Worm (Caenorhabditis elegans) whole organism, young adult: Measurements from ENCODE around the gene F52H2.15.
A peak's percentile ranks its signal among the peaks of the same experiment; 100 is the strongest.

Source experiments
- B0019.2 ChIP-seq: fragments of 200-800 bp; sonication (Bioruptor generic); conservative IDR thresholded peaks from 2 replicates; pipeline ENCODE4 v1.3.6; 2022; ENCODE audit warnings: missing genetic modification reagents, missing genetic modification characterization, missing compliant biosample characterization
- B0336.3 ChIP-seq: fragments of 200-800 bp; sonication (Bioruptor generic); IDR thresholded peaks from 2 replicates; pipeline ENCODE4 v1.3.6; 2022; ENCODE audit warnings: missing genetic modification characterization, missing compliant biosample characterization
- F33H1.4 ChIP-seq: fragments of 200-800 bp; sonication (Bioruptor generic); IDR thresholded peaks from 2 replicates; pipeline ENCODE4 v1.3.6; 2022; ENCODE audit warnings: missing genetic modification reagents, missing genetic modification characterization, missing compliant biosample characterization
- F52B5.7 ChIP-seq: sonication (generic microtip); optimal IDR thresholded peaks from 2 replicates; lab custom pipeline; 2016; ENCODE audit warnings: mild to moderate bottlenecking, missing genetic modification characterization, missing compliant biosample characterization
- F55B11.4 ChIP-seq: sonication (generic microtip); optimal IDR thresholded peaks from 2 replicates; lab custom pipeline; 2016; ENCODE audit warnings: missing compliant biosample characterization, missing genetic modification characterization, borderline replicate concordance; ENCODE audit not compliant: insufficient read depth
- K11D2.4 ChIP-seq: fragments of 200-800 bp; sonication (Bioruptor generic); IDR thresholded peaks from 2 replicates; pipeline ENCODE4 v1.3.6; 2022; ENCODE audit warnings: missing genetic modification reagents, missing genetic modification characterization, missing compliant biosample characterization
- K12H6.12 ChIP-seq: fragments of 200-800 bp; sonication (Bioruptor generic); optimal IDR thresholded peaks from 2 replicates; lab custom pipeline; 2018; ENCODE audit warnings: mild to moderate bottlenecking, missing genetic modification characterization, missing compliant biosample characterization
- Y53F4B.3 ChIP-seq: fragments of 200-800 bp; sonication (Bioruptor generic); IDR thresholded peaks from 2 replicates; pipeline ENCODE4 v1.3.6; 2022; ENCODE audit warnings: missing genetic modification reagents, missing genetic modification characterization, missing compliant biosample characterization
- ZK185.1 ChIP-seq: sonication (generic microtip); optimal IDR thresholded peaks from 2 replicates; lab custom pipeline; 2016; ENCODE audit warnings: mild to moderate bottlenecking, missing genetic modification characterization, missing compliant biosample characterization; ENCODE audit not compliant: poor library complexity, severe bottlenecking
- aptf-2 ChIP-seq: fragments of 200-800 bp; sonication (Bioruptor generic); conservative IDR thresholded peaks from 2 replicates; pipeline ENCODE4 v1.3.6; 2022; ENCODE audit warnings: missing genetic modification reagents, missing genetic modification characterization, missing compliant biosample characterization
- aptf-3 ChIP-seq: fragments of 200-800 bp; sonication (Bioruptor generic); IDR thresholded peaks from 2 replicates; pipeline ENCODE4 v1.3.6; 2022; ENCODE audit warnings: missing genetic modification characterization, missing compliant biosample characterization
- atf-7 ChIP-seq: sonication (generic microtip); optimal IDR thresholded peaks from 2 replicates; lab custom pipeline; 2017; ENCODE audit warnings: mild to moderate bottlenecking, missing genetic modification characterization, missing compliant biosample characterization
- attf-3 ChIP-seq: fragments of 200-800 bp; sonication (Bioruptor generic); conservative IDR thresholded peaks from 2 replicates; pipeline ENCODE4 v1.3.6; 2022; ENCODE audit warnings: missing genetic modification reagents, missing genetic modification characterization, missing compliant biosample characterization
- bed-1 ChIP-seq: fragments of 200-800 bp; sonication (Bioruptor generic); IDR thresholded peaks from 2 replicates; pipeline ENCODE4 v1.3.6; 2022; ENCODE audit warnings: missing genetic modification reagents, missing genetic modification characterization, missing compliant biosample characterization
- ccch-3 ChIP-seq: fragments of 200-800 bp; sonication (Bioruptor generic); optimal IDR thresholded peaks from 2 replicates; lab custom pipeline; 2018; ENCODE audit warnings: mild to moderate bottlenecking, missing genetic modification characterization, missing compliant biosample characterization
- cebp-1 ChIP-seq, 2 experiments: fragments of 200-800 bp in 1 of 2; sonication (Bioruptor generic) in 1 of 2; sonication (generic microtip) in 1 of 2; IDR thresholded peaks in 1 of 2; optimal IDR thresholded peaks in 1 of 2; 2 replicates each; pipeline versions ENCODE4 v1.3.6 to Lab custom; 2017 to 2022; ENCODE audit warnings: missing compliant biosample characterization in 2 of 2, missing genetic modification characterization in 2 of 2, mild to moderate bottlenecking in 1 of 2, missing genetic modification reagents in 1 of 2, moderate library complexity in 1 of 2
- cebp-2 ChIP-seq: fragments of 200-800 bp; sonication (Bioruptor generic); IDR thresholded peaks from 2 replicates; pipeline ENCODE4 v1.3.6; 2022; ENCODE audit warnings: missing genetic modification characterization, missing compliant biosample characterization
- ceh-40 ChIP-seq: fragments of 200-800 bp; sonication (Bioruptor generic); IDR thresholded peaks from 2 replicates; pipeline ENCODE4 v1.3.6; 2022; ENCODE audit warnings: missing genetic modification characterization, missing compliant biosample characterization
- dpl-1 ChIP-seq: fragments of 150-350 bp; optimal IDR thresholded peaks from 2 replicates; lab custom pipeline; 2014; ENCODE audit warnings: missing biosample characterization, missing genetic modification reagents, missing genetic modification characterization
- egrh-3 ChIP-seq: fragments of 200-800 bp; sonication (Bioruptor generic); IDR thresholded peaks from 2 replicates; pipeline ENCODE4 v1.3.6; 2022; ENCODE audit warnings: missing genetic modification reagents, missing genetic modification characterization, missing compliant biosample characterization
- ekl-4 ChIP-seq: fragments of 200-800 bp; sonication (Bioruptor generic); IDR thresholded peaks from 2 replicates; pipeline ENCODE4 v1.3.6; 2022; ENCODE audit warnings: missing genetic modification reagents, missing genetic modification characterization, missing compliant biosample characterization
- him-1 ChIP-seq: sonication (generic microtip); optimal IDR thresholded peaks from 2 replicates; lab custom pipeline; 2016; ENCODE audit warnings: missing genotype, missing genetic modification reagents, missing genetic modification characterization, missing compliant biosample characterization
- hlh-12 ChIP-seq: sonication (generic microtip); optimal IDR thresholded peaks from 2 replicates; lab custom pipeline; 2016; ENCODE audit warnings: missing genetic modification characterization, missing compliant biosample characterization
- hmg-1.2 ChIP-seq: fragments of 200-800 bp; sonication (Bioruptor generic); IDR thresholded peaks from 2 replicates; pipeline ENCODE4 v1.3.6; 2022; ENCODE audit warnings: missing genetic modification reagents, missing genetic modification characterization, missing compliant biosample characterization
- hmg-20 ChIP-seq: fragments of 200-800 bp; sonication (Bioruptor generic); IDR thresholded peaks from 2 replicates; pipeline ENCODE4 v1.3.6; 2022; ENCODE audit warnings: missing genetic modification reagents, missing genetic modification characterization, missing compliant biosample characterization
- hsf-1 ChIP-seq: fragments of 200-800 bp; sonication (Bioruptor generic); IDR thresholded peaks from 2 replicates; pipeline ENCODE4 v1.3.6; 2022; ENCODE audit warnings: missing genetic modification reagents, missing genetic modification characterization, missing compliant biosample characterization
- madf-3 ChIP-seq: fragments of 200-800 bp; sonication (Bioruptor generic); IDR thresholded peaks from 2 replicates; pipeline ENCODE4 v1.3.6; 2022; ENCODE audit warnings: missing genetic modification reagents, missing genetic modification characterization, missing compliant biosample characterization
- madf-6 ChIP-seq: fragments of 200-800 bp; sonication (Bioruptor generic); IDR thresholded peaks from 2 replicates; pipeline ENCODE4 v1.3.6; 2022; ENCODE audit warnings: missing genetic modification reagents, missing genetic modification characterization, missing compliant biosample characterization
- madf-8 ChIP-seq: fragments of 200-800 bp; sonication (Bioruptor generic); conservative IDR thresholded peaks from 2 replicates; pipeline ENCODE4 v1.3.6; 2022; ENCODE audit warnings: missing genetic modification reagents, missing genetic modification characterization, missing compliant biosample characterization
- mcd-1 ChIP-seq: fragments of 200-800 bp; sonication (Bioruptor generic); IDR thresholded peaks from 2 replicates; pipeline ENCODE4 v1.3.6; 2022; ENCODE audit warnings: missing genetic modification reagents, missing genetic modification characterization, missing compliant biosample characterization
- nfyb-1 ChIP-seq: fragments of 200-800 bp; sonication (Bioruptor generic); IDR thresholded peaks from 2 replicates; pipeline ENCODE4 v1.3.6; 2022; ENCODE audit warnings: missing genetic modification reagents, missing genetic modification characterization, missing compliant biosample characterization
- nhr-27 ChIP-seq: fragments of 200-800 bp; sonication (Bioruptor generic); optimal IDR thresholded peaks from 2 replicates; lab custom pipeline; 2018; ENCODE audit warnings: mild to moderate bottlenecking, missing genetic modification characterization, moderate library complexity, missing compliant biosample characterization
- sea-2 ChIP-seq: fragments of 200-800 bp; sonication (Bioruptor generic); IDR thresholded peaks from 2 replicates; pipeline ENCODE4 v1.3.6; 2022; ENCODE audit warnings: missing genetic modification characterization, missing compliant biosample characterization
- snpc-1.1 ChIP-seq: sonication (generic microtip); optimal IDR thresholded peaks from 2 replicates; lab custom pipeline; 2017; ENCODE audit warnings: missing genetic modification characterization, mild to moderate bottlenecking, missing compliant biosample characterization, antibody characterized with exemption, moderate library complexity, missing genotype, missing genetic modification reagents; ENCODE audit not compliant: insufficient read depth
- snpc-4 ChIP-seq, 5 experiments: fragments of 150-350 bp in 1 of 5; sonication (generic microtip) in 4 of 5; optimal IDR thresholded peaks; 2 replicates each; lab custom pipeline; 2014 to 2018; ENCODE audit warnings: missing genetic modification characterization in 5 of 5, missing biosample characterization in 3 of 5, antibody characterized with exemption in 2 of 5, mild to moderate bottlenecking in 2 of 5, missing compliant biosample characterization in 2 of 5, missing genotype in 2 of 5, moderate library complexity in 2 of 5, missing genetic modification reagents in 1 of 5
- tlf-1 ChIP-seq: fragments of 200-800 bp; sonication (Bioruptor generic); optimal IDR thresholded peaks from 2 replicates; lab custom pipeline; 2018; ENCODE audit warnings: mild to moderate bottlenecking, missing genetic modification characterization, missing compliant biosample characterization
- unc-62 ChIP-seq: fragments of 150-350 bp; optimal IDR thresholded peaks from 2 replicates; lab custom pipeline; 2014; ENCODE audit warnings: missing biosample characterization, missing genetic modification reagents, missing genetic modification characterization
- ztf-18 ChIP-seq: sonication (generic microtip); optimal IDR thresholded peaks from 2 replicates; lab custom pipeline; 2016; ENCODE audit warnings: missing genotype, mild to moderate bottlenecking, missing genetic modification characterization, missing compliant biosample characterization
- ztf-22 ChIP-seq: fragments of 200-800 bp; sonication (Bioruptor generic); optimal IDR thresholded peaks from 2 replicates; lab custom pipeline; 2018; ENCODE audit warnings: mild to moderate bottlenecking, missing genetic modification characterization, moderate library complexity, missing compliant biosample characterization
- ztf-26 ChIP-seq: sonication (generic microtip); optimal IDR thresholded peaks from 2 replicates; lab custom pipeline; 2017; ENCODE audit warnings: missing genetic modification characterization, missing compliant biosample characterization

The F52H2.15 gene

DNA sequence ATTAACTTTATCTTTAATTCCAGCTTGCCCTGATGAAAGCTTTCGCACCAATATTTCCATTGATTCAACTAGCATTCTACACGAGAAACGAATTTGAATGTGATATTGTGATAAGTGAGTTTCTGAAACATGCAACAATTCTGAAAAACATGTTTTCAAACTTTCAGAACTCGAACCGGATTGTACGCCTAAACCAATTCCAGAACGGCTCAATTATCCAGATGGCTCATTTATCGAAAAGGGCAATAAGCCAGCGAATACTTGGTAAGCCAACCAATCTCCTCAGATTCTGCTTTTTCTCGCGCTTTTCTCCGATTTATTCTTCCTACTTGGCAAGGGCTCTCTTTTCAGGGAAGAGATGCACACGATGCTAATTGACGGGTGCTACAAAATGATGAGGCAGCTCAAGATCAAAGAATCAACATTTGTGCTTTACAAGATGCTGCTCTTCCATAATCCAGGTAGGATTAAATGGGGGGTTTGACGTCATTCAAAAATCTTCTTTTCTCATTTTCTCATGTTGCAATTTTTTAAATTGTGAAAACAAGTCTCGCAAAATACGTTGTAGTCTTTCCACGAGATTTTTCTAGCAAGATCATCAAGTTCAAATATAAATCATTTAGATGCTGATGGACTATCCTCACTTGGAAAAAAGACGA, 39.3 kb downstream of the F52H2.15 start:
- TF ChIP-seq K12H6.12 (tag; lab: Kevin White, UChicago), result peak; percentile 27
- TF ChIP-seq egrh-3, result no peak
- TF ChIP-seq hsf-1 (GFP tag; lab: Robert Waterston, UW), result no peak
- TF ChIP-seq nfyb-1 (GFP tag; lab: Robert Waterston, UW), result no peak
- TF ChIP-seq ekl-4 (GFP tag; lab: Robert Waterston, UW), result no peak

DNA sequence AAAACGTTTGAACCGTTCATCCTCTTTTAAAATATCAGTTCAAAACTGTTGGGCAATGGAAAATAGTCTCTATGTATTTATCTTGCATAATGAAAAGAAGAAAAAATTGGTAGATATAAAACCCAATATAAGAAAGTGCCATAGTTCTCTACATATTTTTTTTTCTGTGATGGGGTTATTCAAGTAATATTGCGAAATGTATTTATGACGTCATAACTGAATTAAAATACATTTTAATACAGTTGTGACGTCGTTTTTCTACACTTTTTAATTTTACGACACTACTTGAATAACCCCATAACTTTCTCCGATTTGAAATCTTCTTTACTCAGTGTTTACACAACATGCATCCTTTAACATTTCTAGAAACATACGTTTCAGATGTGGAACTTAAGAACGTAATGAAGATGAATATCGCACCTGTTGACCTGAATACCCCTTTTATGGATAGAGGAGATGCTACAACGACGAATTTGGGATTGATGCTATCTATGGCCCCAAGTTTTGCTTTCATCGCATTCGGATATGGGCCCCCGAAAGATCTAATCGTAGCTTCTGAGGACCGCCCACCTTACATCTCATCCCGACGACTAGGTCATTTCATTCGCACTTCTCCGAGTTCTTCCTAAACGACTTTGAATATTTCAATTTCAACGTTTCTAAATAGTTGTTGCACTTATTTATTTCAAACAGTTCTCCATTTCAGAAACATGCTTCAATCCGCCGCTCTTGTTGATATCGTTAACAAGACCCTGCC, 42.5 kb downstream of the F52H2.15 start, which contains the start of gene T03G6.1:
Gene T03G6.1, plus strand, starts transcription at position 707 of the 757 bp plus-strand sequence.
- TF ChIP-seq tlf-1 (GFP tag; lab: Kevin White, UChicago) (no peak), cebp-1 (GFP tag; IDR thresholded peaks at IDR 0.05; lab: Robert Waterston, UW) (no peak), cebp-1 (tag; optimal IDR thresholded peaks at IDR 0.05; lab: Kevin White, UChicago) (peak; percentile 54)

DNA sequence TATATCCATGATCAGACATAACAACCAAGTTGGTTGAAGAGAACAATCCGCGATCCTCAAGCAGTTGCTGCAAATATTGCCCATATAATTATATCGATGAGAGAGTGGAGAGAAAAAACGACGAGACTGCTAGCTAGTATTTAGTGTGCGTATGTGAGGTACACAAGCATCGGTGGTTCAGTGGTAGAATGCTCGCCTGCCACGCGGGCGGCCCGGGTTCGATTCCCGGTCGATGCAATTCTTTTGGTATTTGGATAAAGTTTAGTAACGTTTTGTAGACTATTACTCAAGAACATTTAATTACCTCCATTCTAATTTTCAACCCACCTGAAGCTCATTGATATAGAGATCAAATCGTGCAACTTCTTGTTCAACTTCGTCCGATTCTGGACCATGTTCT, 47.9 kb downstream of the F52H2.15 start:
- peak; percentile 88; the same call in 1 of the 2 replicates for TF ChIP-seq cebp-2 (GFP tag; lab: Robert Waterston, UW)
- TF ChIP-seq hmg-1.2 (GFP tag; lab: Robert Waterston, UW), result peak; percentile 84
- TF ChIP-seq nfyb-1 (GFP tag; lab: Robert Waterston, UW), result peak; percentile 85
- no peak for TF ChIP-seq madf-8 (GFP tag; lab: Robert Waterston, UW)
- TF ChIP-seq F33H1.4, result peak; percentile 16; the same call in 1 of the 2 replicates
- TF ChIP-seq B0336.3 (GFP tag; lab: Robert Waterston, UW), result peak; percentile 83
- peak; percentile 56; the same call in 1 of the 2 replicates for TF ChIP-seq B0019.2 (GFP tag; lab: Robert Waterston, UW)
- TF ChIP-seq aptf-3 (GFP tag; lab: Robert Waterston, UW), result peak; percentile 26; the same call in 1 of the 2 replicates
- no peak for TF ChIP-seq ccch-3 (GFP tag; lab: Kevin White, UChicago)
- no peak for TF ChIP-seq unc-62
- TF ChIP-seq hmg-20 (GFP tag; lab: Robert Waterston, UW), result peak; percentile 70; the same call in 1 of the 2 replicates
- TF ChIP-seq Y53F4B.3, result peak; percentile 44; the same call in 1 of the 2 replicates
- peak; percentile 74 for TF ChIP-seq hlh-12 (tag; lab: Kevin White, UChicago)
- TF ChIP-seq mcd-1 (GFP tag; lab: Robert Waterston, UW), result peak; percentile 40
- TF ChIP-seq egrh-3, result peak; percentile 44; the same call in 1 of the 2 replicates
- peak; percentile 80 for TF ChIP-seq ztf-18 (tag; lab: Kevin White, UChicago)
- no peak for TF ChIP-seq madf-3
- TF ChIP-seq ztf-26 (tag; lab: Kevin White, UChicago), result peak; percentile 82
- peak; percentile 14 for TF ChIP-seq ztf-22 (GFP tag; lab: Kevin White, UChicago)
- TF ChIP-seq snpc-1.1 (tag; lab: Kevin White, UChicago), result peak; percentile 32
- TF ChIP-seq aptf-2, result no peak
- peak; percentile 90 for TF ChIP-seq F52B5.7 (tag; lab: Kevin White, UChicago)
- peak; percentile 72 for TF ChIP-seq K11D2.4 (GFP tag; lab: Robert Waterston, UW)
- TF ChIP-seq atf-7, result peak; percentile 58
- TF ChIP-seq ZK185.1 (tag; lab: Kevin White, UChicago), result peak; percentile 80
- TF ChIP-seq sea-2 (GFP tag; lab: Robert Waterston, UW), result no peak
- no peak for TF ChIP-seq nhr-27
- peak; percentile 64 for TF ChIP-seq madf-6 (GFP tag; lab: Robert Waterston, UW)
- no peak for TF ChIP-seq dpl-1 (GFP tag; lab: Kevin White, UChicago)
- no peak for TF ChIP-seq bed-1 (GFP tag; lab: Robert Waterston, UW)
- no peak for TF ChIP-seq F55B11.4
- peak; percentile 78; the same call in 1 of the 2 replicates for TF ChIP-seq ceh-40 (GFP tag; lab: Robert Waterston, UW)
- 0 out of 2 replicates have a peak, but pooled peaks have one; percentile 22 for TF ChIP-seq attf-3 (GFP tag; lab: Robert Waterston, UW)
- TF ChIP-seq snpc-4 (GFP tag; optimal IDR thresholded peaks at IDR 0.05; lab: Kevin White, UChicago), result peak; percentile 66
- peak; percentile 8 to 84 (median 74) for TF ChIP-seq snpc-4 (tag; optimal IDR thresholded peaks at IDR 0.05; lab: Kevin White, UChicago)
- TF ChIP-seq him-1, result peak; percentile 89
